Fruit fly (Drosophila melanogaster) whole organism, wandering third instar larva: ENCODE data around the gene CG16820.

Experiments used
- Abd-B ChIP-seq: fragments of >200 bp; optimal IDR thresholded peaks from 2 replicates; lab custom pipeline; 2017; ENCODE audit warnings: missing biosample characterization, missing genetic modification characterization
- CG32264 ChIP-seq: fragments of 200-800 bp; sonication (Bioruptor generic); optimal IDR thresholded peaks from 2 replicates; lab custom pipeline; 2016; ENCODE audit warnings: missing biosample characterization, missing genetic modification characterization
- CG9705 ChIP-seq: fragments of 200-800 bp; sonication (Bioruptor generic); optimal IDR thresholded peaks from 2 replicates; lab custom pipeline; 2018; ENCODE audit warnings: missing biosample characterization, mild to moderate bottlenecking, missing genetic modification characterization
- CrebA ChIP-seq: fragments of 200-800 bp; sonication (Bioruptor generic); optimal IDR thresholded peaks from 2 replicates; lab custom pipeline; 2016; ENCODE audit warnings: missing biosample characterization, mild to moderate bottlenecking, missing genetic modification characterization, borderline replicate concordance
- Dfd ChIP-seq: fragments of >200 bp; optimal IDR thresholded peaks from 2 replicates; lab custom pipeline; 2017; ENCODE audit warnings: missing biosample characterization, missing genetic modification characterization
- Dif ChIP-seq: fragments of 200-275, 200-300 bp; sonication (Bioruptor generic); optimal IDR thresholded peaks from 2 replicates; lab custom pipeline; 2018; ENCODE audit warnings: missing biosample characterization, missing genetic modification characterization; ENCODE audit not compliant: partially characterized antibody
- GATAd ChIP-seq: sonication (Bioruptor generic); optimal IDR thresholded peaks from 2 replicates; lab custom pipeline; 2016; ENCODE audit warnings: missing biosample characterization, missing genetic modification characterization
- HLH106 ChIP-seq: fragments of 200-800 bp; optimal IDR thresholded peaks from 3 replicates; lab custom pipeline; 2019; ENCODE audit warnings: missing biosample characterization, mild to moderate bottlenecking, missing genetic modification characterization, moderate library complexity
- Hnf4 ChIP-seq: fragments of 200-800 bp; sonication (Bioruptor generic); optimal IDR thresholded peaks from 2 replicates; lab custom pipeline; 2016; ENCODE audit warnings: missing biosample characterization, mild to moderate bottlenecking, missing genetic modification characterization
- Hr78 ChIP-seq: fragments of >200 bp; optimal IDR thresholded peaks from 2 replicates; lab custom pipeline; 2017; ENCODE audit warnings: missing biosample characterization, missing genetic modification characterization
- Hr83 ChIP-seq: fragments of 200-300 bp; sonication (Bioruptor generic); optimal IDR thresholded peaks from 2 replicates; lab custom pipeline; 2016; ENCODE audit warnings: missing biosample characterization, mild to moderate bottlenecking, missing genetic modification characterization, moderate library complexity; ENCODE audit not compliant: poor library complexity, severe bottlenecking
- Jra ChIP-seq: sonication (Bioruptor generic); optimal IDR thresholded peaks from 2 replicates; lab custom pipeline; 2016; ENCODE audit warnings: missing biosample characterization, missing genetic modification characterization
- Mio ChIP-seq: sonication (Bioruptor generic); optimal IDR thresholded peaks from 2 replicates; lab custom pipeline; 2016; ENCODE audit warnings: missing biosample characterization, missing genetic modification characterization
- Myc ChIP-seq: fragments of >200 bp; optimal IDR thresholded peaks from 2 replicates; lab custom pipeline; 2017
- N ChIP-seq: fragments of >200 bp; optimal IDR thresholded peaks from 2 replicates; lab custom pipeline; 2018; ENCODE audit warnings: missing biosample characterization, missing external identifiers, missing genetic modification characterization
- OdsH ChIP-seq: fragments of 200-800 bp; sonication (Bioruptor generic); optimal IDR thresholded peaks from 2 replicates; lab custom pipeline; 2016; ENCODE audit warnings: missing biosample characterization, mild to moderate bottlenecking, missing genetic modification characterization
- Rel ChIP-seq, 2 experiments: fragments of 200-800 bp; sonication (Bioruptor generic) in 1 of 2; optimal IDR thresholded peaks; 2 replicates in 1 of 2; 3 replicates in 1 of 2; lab custom pipeline; 2016 to 2019; ENCODE audit warnings: mild to moderate bottlenecking in 2 of 2, missing biosample characterization in 2 of 2, missing genetic modification characterization in 2 of 2, moderate library complexity in 1 of 2
- Sp1 ChIP-seq: fragments of 200-800 bp; sonication (Bioruptor generic); optimal IDR thresholded peaks from 3 replicates; lab custom pipeline; 2019; ENCODE audit warnings: missing biosample characterization, mild to moderate bottlenecking, missing genetic modification characterization, moderate library complexity
- Vsx2 ChIP-seq: fragments of 200-300, 225-300 bp; sonication (Bioruptor generic); optimal IDR thresholded peaks from 2 replicates; lab custom pipeline; 2018; ENCODE audit warnings: missing biosample characterization, missing genetic modification characterization; ENCODE audit not compliant: partially characterized antibody
- br ChIP-seq: fragments of 200-800 bp; sonication (Bioruptor generic); optimal IDR thresholded peaks from 2 replicates; lab custom pipeline; 2016; ENCODE audit warnings: missing biosample characterization, missing genetic modification characterization
- brk ChIP-seq: fragments of 200-800 bp; sonication (Bioruptor generic); optimal IDR thresholded peaks from 2 replicates; lab custom pipeline; 2016; ENCODE audit warnings: missing biosample characterization, mild to moderate bottlenecking, missing genetic modification characterization
- dl ChIP-seq, 2 experiments: fragments of 175-275, 200-275 bp in 1 of 2; fragments of 200-275 bp in 1 of 2; sonication (Bioruptor generic); optimal IDR thresholded peaks; lab custom pipeline; 2018; ENCODE audit warnings: mild to moderate bottlenecking in 2 of 2, missing biosample characterization in 2 of 2, missing genetic modification characterization in 2 of 2, moderate library complexity in 2 of 2; ENCODE audit not compliant: partially characterized antibody in 2 of 2, insufficient read depth in 1 of 2
- dmrt93B ChIP-seq: fragments of 200-800 bp; sonication (Bioruptor generic); optimal IDR thresholded peaks from 2 replicates; lab custom pipeline; 2018; ENCODE audit warnings: missing biosample characterization, mild to moderate bottlenecking, missing genetic modification characterization
- dsf ChIP-seq: sonication (Bioruptor generic); optimal IDR thresholded peaks from 2 replicates; lab custom pipeline; 2016; ENCODE audit warnings: missing biosample characterization, missing genetic modification characterization, borderline replicate concordance
- ey ChIP-seq: fragments of 200-800 bp; sonication (Bioruptor generic); optimal IDR thresholded peaks from 2 replicates; lab custom pipeline; 2016; ENCODE audit warnings: missing biosample characterization, missing genetic modification characterization
- foxo ChIP-seq, 2 experiments: fragments of 200-800 bp; sonication (Bioruptor generic); optimal IDR thresholded peaks; 2 replicates in 1 of 2; 3 replicates in 1 of 2; lab custom pipeline; 2016 to 2017; ENCODE audit warnings: missing biosample characterization in 2 of 2, missing genetic modification characterization in 2 of 2
- fru ChIP-seq: fragments of 200-800 bp; sonication (Bioruptor generic); optimal IDR thresholded peaks from 3 replicates; lab custom pipeline; 2016; ENCODE audit warnings: missing biosample characterization, mild to moderate bottlenecking, missing genetic modification characterization
- h ChIP-seq: fragments of 200-800 bp; sonication (Bioruptor generic); optimal IDR thresholded peaks from 3 replicates; lab custom pipeline; 2016; ENCODE audit warnings: missing biosample characterization, mild to moderate bottlenecking, missing genetic modification characterization
- jim ChIP-seq: fragments of 175-275, 200-325 bp; sonication (Bioruptor generic); optimal IDR thresholded peaks from 2 replicates; lab custom pipeline; 2016; ENCODE audit warnings: missing biosample characterization, mild to moderate bottlenecking, missing genetic modification characterization
- lola ChIP-seq: fragments of >200 bp; optimal IDR thresholded peaks from 2 replicates; lab custom pipeline; 2017; ENCODE audit warnings: missing biosample characterization, missing genetic modification characterization
- pan ChIP-seq: fragments of >200 bp; optimal IDR thresholded peaks from 2 replicates; lab custom pipeline; 2017
- psq ChIP-seq: fragments of 200-800 bp; sonication (Bioruptor generic); optimal IDR thresholded peaks from 3 replicates; lab custom pipeline; 2017; ENCODE audit warnings: missing biosample characterization, mild to moderate bottlenecking, missing genetic modification characterization, moderate library complexity
- rgr ChIP-seq: fragments of 200-800 bp; sonication (Bioruptor generic); optimal IDR thresholded peaks from 3 replicates; lab custom pipeline; 2016; ENCODE audit warnings: missing biosample characterization, mild to moderate bottlenecking, missing genetic modification characterization
- sage ChIP-seq: fragments of 200-800 bp; sonication (Bioruptor generic); optimal IDR thresholded peaks from 2 replicates; lab custom pipeline; 2016; ENCODE audit warnings: missing biosample characterization, mild to moderate bottlenecking, missing genetic modification characterization
- sv ChIP-seq: fragments of 200-800 bp; sonication (Bioruptor generic); optimal IDR thresholded peaks from 3 replicates; lab custom pipeline; 2016; ENCODE audit warnings: missing biosample characterization, missing genetic modification characterization
- tai ChIP-seq: sonication (Bioruptor generic); optimal IDR thresholded peaks from 2 replicates; lab custom pipeline; 2016; ENCODE audit warnings: missing biosample characterization, missing genetic modification characterization
- usp ChIP-seq: fragments of >200 bp; optimal IDR thresholded peaks from 2 replicates; lab custom pipeline; 2017; ENCODE audit warnings: missing biosample characterization, missing genetic modification characterization
- woc ChIP-seq: sonication (Bioruptor generic); optimal IDR thresholded peaks from 2 replicates; lab custom pipeline; 2016; ENCODE audit warnings: missing biosample characterization, mild to moderate bottlenecking, missing genetic modification characterization

Gene CG16820

DNA sequence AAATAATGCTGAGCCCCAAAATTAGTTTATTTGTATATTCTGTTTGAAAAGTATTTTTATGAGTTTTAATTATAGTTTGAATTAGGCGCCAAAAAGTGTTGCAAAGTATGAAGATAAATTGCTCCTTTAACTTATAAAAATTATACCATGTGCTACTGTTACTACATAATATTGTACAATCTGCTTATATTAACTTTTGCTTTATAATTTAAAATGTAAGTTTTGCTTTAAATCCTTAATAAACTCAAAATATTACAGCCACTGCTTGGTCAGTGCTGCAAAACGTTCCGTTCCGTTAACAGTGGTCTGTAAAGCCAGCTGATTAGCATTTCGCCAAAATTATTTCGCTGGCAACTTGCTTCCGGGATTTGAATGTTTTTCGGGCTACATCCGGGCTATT lies 43.7 kb downstream of the CG16820 start, which contains the start of gene CG31729:
TSS of gene CG31729 (plus strand) at position 309 of the 400 bp plus-strand sequence.
- TF ChIP-seq dl (GFP tag; optimal IDR thresholded peaks at IDR 0.05; lab: Kevin White, UChicago; ENCODE audit: insufficient read depth in 1 of 2, partially characterized antibody in 2 of 2) = no peak
- TF ChIP-seq Jra = peak; percentile 24
- peak; percentile 4 for TF ChIP-seq woc (GFP tag; lab: Kevin White, UChicago)
- peak; percentile 59 for TF ChIP-seq Hnf4 (GFP tag; lab: Kevin White, UChicago)
- no peak for TF ChIP-seq pan
- TF ChIP-seq dsf (GFP tag; lab: Kevin White, UChicago) = peak; percentile 33
- no peak for TF ChIP-seq sage (GFP tag; lab: Kevin White, UChicago)
- peak; percentile 19 for TF ChIP-seq OdsH (GFP tag; lab: Kevin White, UChicago)
- TF ChIP-seq Vsx2 (GFP tag; lab: Kevin White, UChicago) = no peak
- TF ChIP-seq foxo (GFP tag; optimal IDR thresholded peaks at IDR 0.05; lab: Kevin White, UChicago) = peak in 1 of 2 experiments; percentile 44
- TF ChIP-seq brk (GFP tag; lab: Kevin White, UChicago) = peak; percentile 68
- no peak for TF ChIP-seq Myc (lab: Kevin White, UChicago)
- TF ChIP-seq h (GFP tag; lab: Kevin White, UChicago) = peak; percentile 72
- TF ChIP-seq br (GFP tag; lab: Kevin White, UChicago) = peak; percentile 22
- TF ChIP-seq Hr78 (GFP tag; lab: Kevin White, UChicago) = no peak
- peak; percentile 38 for TF ChIP-seq fru
- TF ChIP-seq lola (GFP tag; lab: Kevin White, UChicago) = no peak

DNA sequence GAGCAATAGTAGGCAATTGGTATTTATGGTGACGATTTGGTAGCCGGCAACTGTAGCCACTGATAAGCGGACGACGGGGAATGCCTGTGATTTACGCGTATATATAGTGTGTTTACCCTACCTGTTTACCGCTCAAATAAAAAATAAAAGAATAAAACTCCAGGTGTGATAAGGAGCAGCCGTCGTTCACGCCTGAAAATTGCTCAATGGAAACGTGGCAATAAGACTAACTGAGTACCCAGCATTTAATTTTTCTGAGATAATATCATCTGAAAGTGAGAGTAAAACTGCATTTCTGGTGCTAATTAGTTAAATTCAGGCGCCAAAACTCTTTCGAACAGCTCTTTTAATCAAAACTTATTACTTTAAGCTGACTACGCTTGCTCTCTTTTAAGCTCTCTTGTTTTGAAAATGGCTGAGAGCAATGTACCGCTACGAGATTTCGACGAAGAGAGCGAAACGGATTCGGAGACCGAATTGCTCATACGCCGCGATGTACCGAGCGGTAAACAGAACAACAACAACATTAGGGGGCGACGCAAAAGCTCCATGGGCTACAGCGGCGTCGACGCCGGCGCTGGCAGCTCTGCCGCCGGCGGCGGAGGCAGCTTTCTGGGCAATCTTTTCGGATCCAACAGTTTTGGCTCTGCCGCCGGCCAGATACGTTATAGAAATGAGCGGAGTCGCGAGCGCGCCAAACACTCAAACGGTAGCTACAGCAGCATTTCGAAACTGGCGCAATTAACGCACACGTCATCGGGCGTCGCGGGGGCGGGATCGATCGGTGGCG lies 44.4 kb downstream of the CG16820 start:
- TF ChIP-seq CrebA (GFP tag; lab: Kevin White, UChicago) (peak; percentile 46), jim (peak; percentile 30), Mio (GFP tag; lab: Kevin White, UChicago) (no peak), psq (peak; percentile 22), Dif (peak; percentile 18), h (GFP tag; lab: Kevin White, UChicago) (peak; percentile 39), Abd-B (GFP tag; lab: Kevin White, UChicago) (no peak), GATAd (GFP tag; lab: Kevin White, UChicago) (no peak), brk (GFP tag; lab: Kevin White, UChicago) (no peak), Dfd (GFP tag; lab: Kevin White, UChicago) (no peak), Vsx2 (GFP tag; lab: Kevin White, UChicago) (peak; percentile 57), dmrt93B (GFP tag; lab: Kevin White, UChicago) (no peak), ey (peak; percentile 20), Hnf4 (GFP tag; lab: Kevin White, UChicago) (peak; percentile 38), Sp1 (GFP tag; lab: Kevin White, UChicago) (peak; percentile 63), Rel (GFP tag; optimal IDR thresholded peaks at IDR 0.05; lab: Kevin White, UChicago) (no peak), Rel (tag; optimal IDR thresholded peaks at IDR 0.05; lab: Kevin White, UChicago) (peak; percentile 96), Hr83 (GFP tag; lab: Kevin White, UChicago) (peak; percentile 92), OdsH (GFP tag; lab: Kevin White, UChicago) (peak; percentile 61), pan (no peak), dl (GFP tag; optimal IDR thresholded peaks at IDR 0.05; lab: Kevin White, UChicago; ENCODE audit: insufficient read depth in 1 of 2, partially characterized antibody in 2 of 2) (peak in 1 of 2 experiments; percentile 6), CG32264 (GFP tag; lab: Kevin White, UChicago) (peak; percentile 2), dsf (GFP tag; lab: Kevin White, UChicago) (no peak), foxo (GFP tag; optimal IDR thresholded peaks at IDR 0.05; lab: Kevin White, UChicago) (peak; percentile 7 to 30), usp (GFP tag; lab: Kevin White, UChicago) (no peak), woc (GFP tag; lab: Kevin White, UChicago) (no peak), tai (GFP tag; lab: Kevin White, UChicago) (no peak), sv (no peak), Jra (no peak), N (GFP tag; lab: Kevin White, UChicago) (no peak), Myc (lab: Kevin White, UChicago) (no peak), rgr (GFP tag; lab: Kevin White, UChicago) (peak; percentile 73), br (GFP tag; lab: Kevin White, UChicago) (peak; percentile 34), CG9705 (no peak), HLH106 (peak; percentile 26), sage (GFP tag; lab: Kevin White, UChicago) (no peak), Hr78 (GFP tag; lab: Kevin White, UChicago) (no peak), lola (GFP tag; lab: Kevin White, UChicago) (no peak), fru (peak; percentile 18)
